Worm (Caenorhabditis elegans) whole organism, L2 larva: Measurements from ENCODE around the gene T05A10.6.

Experiments used
- C34F6.9 ChIP-seq: fragments of 150-350 bp; optimal IDR thresholded peaks from 2 replicates; lab custom pipeline; 2014; ENCODE audit warnings: missing biosample characterization, missing genetic modification characterization
- F13H6.1 ChIP-seq: sonication (generic microtip); optimal IDR thresholded peaks from 2 replicates; lab custom pipeline; 2016; ENCODE audit warnings: missing genetic modification characterization, missing compliant biosample characterization
- R02D3.7 ChIP-seq: fragments of 150-350 bp; optimal IDR thresholded peaks from 2 replicates; lab custom pipeline; 2014; ENCODE audit warnings: missing biosample characterization, missing genetic modification characterization
- Y55F3AM.14 ChIP-seq: fragments of 200-800 bp; sonication (Bioruptor generic); optimal IDR thresholded peaks from 2 replicates; lab custom pipeline; 2018; ENCODE audit warnings: mild to moderate bottlenecking, missing genetic modification characterization, missing compliant biosample characterization
- ZK546.5 ChIP-seq: sonication (generic microtip); optimal IDR thresholded peaks from 2 replicates; lab custom pipeline; 2017; ENCODE audit warnings: missing biosample characterization, missing genetic modification characterization
- alr-1 ChIP-seq: fragments of 150-350 bp; optimal IDR thresholded peaks from 2 replicates; lab custom pipeline; 2014; ENCODE audit warnings: missing biosample characterization, missing genetic modification characterization
- aly-2 ChIP-seq: fragments of 150-350 bp; optimal IDR thresholded peaks from 2 replicates; lab custom pipeline; 2014; ENCODE audit warnings: missing biosample characterization, missing genetic modification characterization
- ama-1 ChIP-seq: fragments of 150-350 bp; optimal IDR thresholded peaks from 2 replicates; lab custom pipeline; 2018; ENCODE audit warnings: inconsistent platforms
- blmp-1 ChIP-seq: sonication (generic microtip); optimal IDR thresholded peaks from 2 replicates; lab custom pipeline; 2017; ENCODE audit warnings: missing genetic modification characterization, mild to moderate bottlenecking, missing compliant biosample characterization, antibody characterized with exemption, moderate library complexity; ENCODE audit not compliant: insufficient read depth
- ceh-16 ChIP-seq: fragments of 150-350 bp; optimal IDR thresholded peaks from 2 replicates; lab custom pipeline; 2014; ENCODE audit warnings: missing biosample characterization, missing genetic modification characterization
- ceh-82 ChIP-seq: fragments of 150-350 bp; optimal IDR thresholded peaks from 2 replicates; lab custom pipeline; 2014; ENCODE audit warnings: missing biosample characterization, missing genetic modification characterization
- crh-2 ChIP-seq: sonication (generic microtip); optimal IDR thresholded peaks from 2 replicates; lab custom pipeline; 2017; ENCODE audit warnings: missing biosample characterization, missing genetic modification characterization
- dmd-4 ChIP-seq: sonication (generic microtip); optimal IDR thresholded peaks from 2 replicates; lab custom pipeline; 2017; ENCODE audit warnings: missing biosample characterization, missing genetic modification characterization
- egl-27 ChIP-seq: sonication (generic microtip); optimal IDR thresholded peaks from 3 replicates; lab custom pipeline; 2017; ENCODE audit warnings: missing biosample characterization, missing genetic modification reagents, missing genetic modification characterization
- elt-1 ChIP-seq: fragments of 150-350 bp; optimal IDR thresholded peaks from 2 replicates; lab custom pipeline; 2014; ENCODE audit warnings: missing biosample characterization, missing genetic modification characterization
- elt-3 ChIP-seq: sonication (generic microtip); optimal IDR thresholded peaks from 2 replicates; lab custom pipeline; 2017; ENCODE audit warnings: missing biosample characterization, missing genetic modification characterization
- fos-1 ChIP-seq: fragments of 150-350 bp; optimal IDR thresholded peaks from 2 replicates; lab custom pipeline; 2014; ENCODE audit warnings: missing biosample characterization, missing genetic modification characterization
- gmeb-1 ChIP-seq: fragments of 150-350 bp; optimal IDR thresholded peaks from 2 replicates; lab custom pipeline; 2014; ENCODE audit warnings: missing biosample characterization, missing genetic modification characterization
- lin-11 ChIP-seq: fragments of 150-350 bp; sonication (generic microtip); optimal IDR thresholded peaks from 2 replicates; lab custom pipeline; 2014; ENCODE audit warnings: missing biosample characterization, missing genetic modification characterization, inconsistent platforms, mixed read lengths
- lin-13 ChIP-seq: fragments of 150-350 bp; optimal IDR thresholded peaks from 2 replicates; lab custom pipeline; 2014; ENCODE audit warnings: missing biosample characterization, missing genetic modification reagents, missing genetic modification characterization
- lin-39 ChIP-seq: fragments of 150-350 bp; optimal IDR thresholded peaks from 2 replicates; lab custom pipeline; 2014; ENCODE audit warnings: missing biosample characterization, missing genetic modification reagents, missing genetic modification characterization
- lsy-2 ChIP-seq, 2 experiments: fragments of 150-350 bp in 1 of 2; sonication (generic microtip) in 1 of 2; optimal IDR thresholded peaks; 2 replicates each; lab custom pipeline; 2014 to 2017; ENCODE audit warnings: missing biosample characterization in 2 of 2, missing genetic modification characterization in 2 of 2
- mab-5 ChIP-seq: fragments of 150-350 bp; optimal IDR thresholded peaks from 2 replicates; lab custom pipeline; 2014; ENCODE audit warnings: missing biosample characterization, missing genetic modification characterization
- mdl-1 ChIP-seq, 2 experiments: fragments of 150-350 bp in 1 of 2; sonication (generic microtip) in 1 of 2; optimal IDR thresholded peaks; 2 replicates each; lab custom pipeline; 2017; ENCODE audit warnings: missing biosample characterization in 2 of 2, missing genetic modification characterization in 2 of 2
- nhr-10 ChIP-seq: sonication (generic microtip); optimal IDR thresholded peaks from 2 replicates; lab custom pipeline; 2017; ENCODE audit warnings: missing biosample characterization, missing genetic modification characterization
- nhr-11 ChIP-seq: fragments of 150-350 bp; optimal IDR thresholded peaks from 2 replicates; lab custom pipeline; 2014; ENCODE audit warnings: missing biosample characterization, missing genetic modification characterization
- nhr-12 ChIP-seq: fragments of 150-350 bp; optimal IDR thresholded peaks from 2 replicates; lab custom pipeline; 2014; ENCODE audit warnings: missing biosample characterization, missing genetic modification characterization
- nhr-129 ChIP-seq: fragments of 150-350 bp; optimal IDR thresholded peaks from 2 replicates; lab custom pipeline; 2014; ENCODE audit warnings: missing biosample characterization, missing genetic modification characterization
- nhr-21 ChIP-seq: fragments of 150-350 bp; optimal IDR thresholded peaks from 2 replicates; lab custom pipeline; 2014; ENCODE audit warnings: missing biosample characterization, missing genetic modification characterization
- nhr-237 ChIP-seq: fragments of 150-350 bp; optimal IDR thresholded peaks from 2 replicates; lab custom pipeline; 2014; ENCODE audit warnings: missing biosample characterization, missing genetic modification characterization
- nhr-25 ChIP-seq: fragments of 150-350 bp; sonication (generic microtip); optimal IDR thresholded peaks from 3 replicates; lab custom pipeline; 2014; ENCODE audit warnings: missing biosample characterization, missing genetic modification characterization
- nhr-6 ChIP-seq: fragments of 150-350 bp; optimal IDR thresholded peaks from 2 replicates; lab custom pipeline; 2014; ENCODE audit warnings: missing biosample characterization, missing genetic modification characterization
- sem-4 ChIP-seq: fragments of 150-350 bp; optimal IDR thresholded peaks from 2 replicates; lab custom pipeline; 2014; ENCODE audit warnings: missing biosample characterization, missing genetic modification reagents, missing genetic modification characterization
- skn-1 ChIP-seq: sonication (generic microtip); optimal IDR thresholded peaks from 2 replicates; lab custom pipeline; 2017; ENCODE audit warnings: missing biosample characterization, missing genetic modification characterization
- sma-3 ChIP-seq: sonication (generic microtip); optimal IDR thresholded peaks from 2 replicates; lab custom pipeline; 2016; ENCODE audit warnings: missing genetic modification reagents, missing genetic modification characterization, missing compliant biosample characterization
- sma-9 ChIP-seq, 2 experiments: fragments of 150-350 bp in 1 of 2; sonication (generic microtip) in 1 of 2; optimal IDR thresholded peaks; 2 replicates each; lab custom pipeline; 2014 to 2016; ENCODE audit warnings: missing genetic modification characterization in 2 of 2, mild to moderate bottlenecking in 1 of 2, missing biosample characterization in 1 of 2, missing compliant biosample characterization in 1 of 2, missing genetic modification reagents in 1 of 2, moderate library complexity in 1 of 2
- snpc-4 ChIP-seq: fragments of 150-350 bp; optimal IDR thresholded peaks from 2 replicates; lab custom pipeline; 2014; ENCODE audit warnings: missing biosample characterization, missing genetic modification characterization
- unc-39 ChIP-seq: fragments of 150-350 bp; optimal IDR thresholded peaks from 2 replicates; lab custom pipeline; 2014; ENCODE audit warnings: missing biosample characterization, missing genetic modification characterization
- unc-55 ChIP-seq: fragments of 150-350 bp; sonication (generic microtip); optimal IDR thresholded peaks from 3 replicates; lab custom pipeline; 2014; ENCODE audit warnings: missing biosample characterization, missing genetic modification reagents, missing genetic modification characterization
- unc-62 ChIP-seq: fragments of 150-350 bp; optimal IDR thresholded peaks from 2 replicates; lab custom pipeline; 2014; ENCODE audit warnings: missing biosample characterization, missing genetic modification reagents, missing genetic modification characterization
- zag-1 ChIP-seq: fragments of 150-350 bp; optimal IDR thresholded peaks from 2 replicates; lab custom pipeline; 2014; ENCODE audit warnings: missing biosample characterization, missing genetic modification characterization
- ztf-1 ChIP-seq: fragments of 200-800 bp; sonication (Bioruptor generic); conservative IDR thresholded peaks from 2 replicates; pipeline ENCODE4 v1.3.6; 2022; ENCODE audit warnings: missing genetic modification characterization, missing compliant biosample characterization
- ztf-11 ChIP-seq: sonication (generic microtip); optimal IDR thresholded peaks from 2 replicates; lab custom pipeline; 2017; ENCODE audit warnings: missing biosample characterization, missing genetic modification characterization
- ztf-4 ChIP-seq: fragments of 150-350 bp; optimal IDR thresholded peaks from 2 replicates; lab custom pipeline; 2014; ENCODE audit warnings: missing biosample characterization, missing genetic modification characterization

Gene T05A10.6

ce11 chrX:10767669-10768068 is 26.9 kb downstream of the T05A10.6 start:
- TF ChIP-seq elt-3 (tag; lab: Kevin White, UChicago) = no peak
- no peak for TF ChIP-seq unc-55 (GFP tag; lab: Kevin White, UChicago)
- peak in 1 of 2 experiments; percentile 29 for TF ChIP-seq mdl-1 (tag; optimal IDR thresholded peaks at IDR 0.05; lab: Kevin White, UChicago)
- no peak for TF ChIP-seq ceh-16 (tag; lab: Kevin White, UChicago)
- no peak for TF ChIP-seq blmp-1
- TF ChIP-seq sma-9 (GFP tag; optimal IDR thresholded peaks at IDR 0.05; lab: Kevin White, UChicago) = peak; percentile 92
- TF ChIP-seq sma-9 (tag; optimal IDR thresholded peaks at IDR 0.05; lab: Kevin White, UChicago) = no peak
- TF ChIP-seq fos-1 (tag; lab: Kevin White, UChicago) = peak; percentile 25
- no peak for TF ChIP-seq gmeb-1 (tag; lab: Kevin White, UChicago)
- TF ChIP-seq nhr-21 (tag; lab: Kevin White, UChicago) = no peak
- TF ChIP-seq egl-27 (tag; lab: Kevin White, UChicago) = peak; percentile 14
- TF ChIP-seq sem-4 (tag; lab: Kevin White, UChicago) = peak; percentile 35
- TF ChIP-seq zag-1 (tag; lab: Kevin White, UChicago) = peak; percentile 56
- TF ChIP-seq ztf-4 (tag; lab: Kevin White, UChicago) = no peak
- no peak for TF ChIP-seq snpc-4 (tag; lab: Kevin White, UChicago)
- TF ChIP-seq nhr-25 = no peak
- no peak for TF ChIP-seq unc-62 (GFP tag; lab: Kevin White, UChicago)
- TF ChIP-seq alr-1 (tag; lab: Kevin White, UChicago) = no peak
- no peak for TF ChIP-seq lin-13
- TF ChIP-seq nhr-237 (tag; lab: Kevin White, UChicago) = no peak

- TF ChIP-seq gmeb-1 (tag; lab: Kevin White, UChicago) (no peak), nhr-21 (tag; lab: Kevin White, UChicago) (no peak), dmd-4 (tag; lab: Kevin White, UChicago) (no peak), unc-39 (tag; lab: Kevin White, UChicago) (no peak), nhr-25 (no peak), R02D3.7 (tag; lab: Kevin White, UChicago) (no peak), lin-39 (tag; lab: Kevin White, UChicago) (no peak), sma-9 (GFP tag; optimal IDR thresholded peaks at IDR 0.05; lab: Kevin White, UChicago) (peak; percentile 22), sma-9 (tag; optimal IDR thresholded peaks at IDR 0.05; lab: Kevin White, UChicago) (no peak), unc-62 (GFP tag; lab: Kevin White, UChicago) (no peak), F13H6.1 (tag; lab: Kevin White, UChicago) (peak; percentile 76), mab-5 (tag; lab: Kevin White, UChicago) (no peak), ztf-4 (tag; lab: Kevin White, UChicago) (no peak), aly-2 (tag; lab: Kevin White, UChicago) (no peak), crh-2 (tag; lab: Kevin White, UChicago) (no peak), elt-1 (tag; lab: Kevin White, UChicago) (no peak), nhr-129 (peak; percentile 30), ztf-11 (tag; lab: Kevin White, UChicago) (no peak), C34F6.9 (peak; percentile 1), sem-4 (tag; lab: Kevin White, UChicago) (no peak), ceh-82 (tag; lab: Kevin White, UChicago) (no peak), nhr-11 (tag; lab: Kevin White, UChicago) (no peak), ZK546.5 (tag; lab: Kevin White, UChicago) (no peak), snpc-4 (tag; lab: Kevin White, UChicago) (no peak), elt-3 (tag; lab: Kevin White, UChicago) (no peak), ztf-1 (GFP tag; lab: Robert Waterston, UW) (no peak), sma-3 (GFP tag; lab: Kevin White, UChicago) (no peak), fos-1 (tag; lab: Kevin White, UChicago) (no peak), ceh-16 (tag; lab: Kevin White, UChicago) (no peak), nhr-12 (tag; lab: Kevin White, UChicago) (no peak), lin-11 (no peak), nhr-10 (tag; lab: Kevin White, UChicago) (no peak), lin-13 (peak; percentile 48), mdl-1 (tag; optimal IDR thresholded peaks at IDR 0.05; lab: Kevin White, UChicago) (peak in 1 of 2 experiments; percentile 24), ama-1 (no peak), nhr-6 (tag; lab: Kevin White, UChicago) (no peak), lsy-2 (tag; optimal IDR thresholded peaks at IDR 0.05; lab: Kevin White, UChicago) (no peak), Y55F3AM.14 (GFP tag; lab: Kevin White, UChicago) (no peak), zag-1 (tag; lab: Kevin White, UChicago) (no peak), skn-1 (tag; lab: Kevin White, UChicago) (no peak)
These were observed 27.4 kb downstream of the T05A10.6 start for ce11 chrX:10766966-10767644.
